Fruit fly (Drosophila melanogaster) whole organism, embryonic: ENCODE results near the gene Hexim.

Source experiments
- CG10267 ChIP-seq: fragments of 200-800 bp; sonication (Bioruptor generic); optimal IDR thresholded peaks from 2 replicates; lab custom pipeline; 2018; ENCODE audit warnings: missing biosample characterization, mild to moderate bottlenecking, missing genetic modification characterization, moderate library complexity
- CG11695 ChIP-seq: fragments of 200-800 bp; sonication (Bioruptor generic); IDR thresholded peaks from 3 replicates; pipeline ENCODE4 v1.3.6; 2022; ENCODE audit warnings: missing biosample characterization, missing genetic modification characterization
- CG11723 ChIP-seq: fragments of 200-800 bp; sonication (Bioruptor generic); optimal IDR thresholded peaks from 2 replicates; lab custom pipeline; 2017; ENCODE audit warnings: missing biosample characterization, mild to moderate bottlenecking, missing genetic modification characterization
- CG12391 ChIP-seq: fragments of 200-800 bp; sonication (Bioruptor generic); optimal IDR thresholded peaks from 3 replicates; lab custom pipeline; 2018; ENCODE audit warnings: missing biosample characterization, mild to moderate bottlenecking, missing genetic modification characterization, moderate library complexity
- CG12769 ChIP-seq: fragments of 200-800 bp; sonication (Bioruptor generic); optimal IDR thresholded peaks from 2 replicates; lab custom pipeline; 2019; ENCODE audit warnings: missing biosample characterization, mild to moderate bottlenecking, missing genetic modification characterization, moderate library complexity
- CG12942 ChIP-seq: fragments of 200-800 bp; sonication (Bioruptor generic); optimal IDR thresholded peaks from 3 replicates; lab custom pipeline; 2016; ENCODE audit warnings: missing biosample characterization, missing genetic modification characterization
- CG1529 ChIP-seq: fragments of 200-800 bp; sonication (Bioruptor generic); optimal IDR thresholded peaks from 3 replicates; lab custom pipeline; 2018; ENCODE audit warnings: missing biosample characterization, missing genetic modification characterization
- CG15479 ChIP-seq: fragments of 200-800 bp; sonication (Bioruptor generic); optimal IDR thresholded peaks from 3 replicates; lab custom pipeline; 2019; ENCODE audit warnings: missing biosample characterization, mild to moderate bottlenecking, missing genetic modification characterization, moderate library complexity
- CG15601 ChIP-seq: fragments of 200-800 bp; sonication (Bioruptor generic); optimal IDR thresholded peaks from 3 replicates; lab custom pipeline; 2019; ENCODE audit warnings: missing biosample characterization, mild to moderate bottlenecking, missing genetic modification characterization, moderate library complexity
- CG17568 ChIP-seq: fragments of 200-800 bp; sonication (Bioruptor generic); optimal IDR thresholded peaks from 2 replicates; lab custom pipeline; 2018; ENCODE audit warnings: missing biosample characterization, mild to moderate bottlenecking, missing genetic modification characterization, moderate library complexity
- CG2202 ChIP-seq: fragments of 200-800 bp; sonication (Bioruptor generic); optimal IDR thresholded peaks from 2 replicates; lab custom pipeline; 2018; ENCODE audit warnings: missing biosample characterization, mild to moderate bottlenecking, missing genetic modification characterization
- CG2678 ChIP-seq: fragments of 200-800 bp; sonication (Bioruptor generic); optimal IDR thresholded peaks from 3 replicates; lab custom pipeline; 2019; ENCODE audit warnings: missing biosample characterization, mild to moderate bottlenecking, missing genetic modification characterization, moderate library complexity
- CG2712 ChIP-seq: fragments of 200-800 bp; optimal IDR thresholded peaks from 3 replicates; lab custom pipeline; 2019; ENCODE audit warnings: missing biosample characterization, mild to moderate bottlenecking, missing genetic modification characterization, moderate library complexity
- CG6791 ChIP-seq: fragments of 200-800 bp; sonication (Bioruptor generic); IDR thresholded peaks from 3 replicates; pipeline ENCODE4 v1.3.6; 2022; ENCODE audit warnings: missing biosample characterization, missing genetic modification characterization; ENCODE audit not compliant: partially characterized antibody
- CG7839 ChIP-seq: fragments of 200-800 bp; sonication (Bioruptor generic); optimal IDR thresholded peaks from 3 replicates; lab custom pipeline; 2018; ENCODE audit warnings: missing biosample characterization, mild to moderate bottlenecking, missing genetic modification characterization, moderate library complexity
- CG9727 ChIP-seq: fragments of 200-800 bp; sonication (Bioruptor generic); optimal IDR thresholded peaks from 3 replicates; lab custom pipeline; 2017; ENCODE audit warnings: missing biosample characterization, mild to moderate bottlenecking, missing genetic modification characterization
- E2f2 ChIP-seq: fragments of 200-800 bp; sonication (Bioruptor generic); IDR thresholded peaks from 2 replicates; pipeline ENCODE4 v1.3.6; 2022; ENCODE audit warnings: missing biosample characterization, missing genetic modification characterization
- Hey ChIP-seq: fragments of 200-800 bp; sonication (Bioruptor generic); optimal IDR thresholded peaks from 3 replicates; lab custom pipeline; 2018; ENCODE audit warnings: missing biosample characterization, mild to moderate bottlenecking, missing genetic modification characterization
- HmgZ ChIP-seq: fragments of 200-800 bp; sonication (Bioruptor generic); optimal IDR thresholded peaks from 2 replicates; lab custom pipeline; 2018; ENCODE audit warnings: missing biosample characterization, mild to moderate bottlenecking, missing genetic modification characterization
- Hsf ChIP-seq: fragments of 200-800 bp; sonication (Bioruptor generic); optimal IDR thresholded peaks from 3 replicates; lab custom pipeline; 2016; ENCODE audit warnings: missing biosample characterization, missing genetic modification characterization
- Lhr ChIP-seq: fragments of 200-800 bp; sonication (Bioruptor generic); optimal IDR thresholded peaks from 3 replicates; lab custom pipeline; 2017; ENCODE audit warnings: mild to moderate bottlenecking, missing biosample characterization, missing genetic modification reagents, missing genetic modification characterization
- Nf-YB ChIP-seq: fragments of 200-800 bp; sonication (Bioruptor generic); optimal IDR thresholded peaks from 3 replicates; lab custom pipeline; 2019; ENCODE audit warnings: missing biosample characterization, mild to moderate bottlenecking, missing genetic modification characterization, moderate library complexity
- Oli ChIP-seq: fragments of 200-800 bp; sonication (Bioruptor generic); optimal IDR thresholded peaks from 2 replicates; lab custom pipeline; 2018; ENCODE audit warnings: missing biosample characterization, mild to moderate bottlenecking, missing genetic modification characterization, moderate library complexity
- Sox102F ChIP-seq: fragments of 200-800 bp; sonication (Bioruptor generic); optimal IDR thresholded peaks from 2 replicates; lab custom pipeline; 2018; ENCODE audit warnings: missing biosample characterization, mild to moderate bottlenecking, missing genetic modification characterization, moderate library complexity
- Xbp1 ChIP-seq: fragments of 200-800 bp; sonication (Bioruptor generic); optimal IDR thresholded peaks from 3 replicates; lab custom pipeline; 2016; ENCODE audit warnings: missing biosample characterization, mild to moderate bottlenecking, missing genetic modification characterization
- bowl ChIP-seq: fragments of 200-800 bp; sonication (Bioruptor generic); IDR thresholded peaks from 2 replicates; pipeline ENCODE4 v1.3.6; 2022; ENCODE audit warnings: missing biosample characterization, missing genetic modification characterization
- cwo ChIP-seq: fragments of 200-800 bp; sonication (Bioruptor generic); optimal IDR thresholded peaks from 3 replicates; lab custom pipeline; 2017; ENCODE audit warnings: missing biosample characterization, missing genetic modification characterization, mild to moderate bottlenecking, moderate library complexity, missing genetic modification reagents
- dati ChIP-seq: fragments of 200-800 bp; sonication (Bioruptor generic); IDR thresholded peaks from 2 replicates; pipeline ENCODE4 v1.3.6; 2022; ENCODE audit warnings: missing biosample characterization, missing genetic modification characterization
- dmrt11E ChIP-seq: fragments of 200-800 bp; sonication (Bioruptor generic); optimal IDR thresholded peaks from 3 replicates; lab custom pipeline; 2018; ENCODE audit warnings: missing biosample characterization, mild to moderate bottlenecking, missing genetic modification characterization, moderate library complexity
- dmrt99B ChIP-seq: fragments of 200-800 bp; sonication (Bioruptor generic); optimal IDR thresholded peaks from 2 replicates; lab custom pipeline; 2018; ENCODE audit warnings: missing biosample characterization, mild to moderate bottlenecking, missing genetic modification characterization, moderate library complexity
- eve ChIP-seq, 2 experiments: fragments of >200 bp; optimal IDR thresholded peaks; 2 replicates each; lab custom pipeline; 2017; ENCODE audit warnings: missing biosample characterization in 2 of 2, missing genetic modification characterization in 2 of 2
- eyg ChIP-seq: fragments of 200-800 bp; sonication (Bioruptor generic); optimal IDR thresholded peaks from 3 replicates; lab custom pipeline; 2016; ENCODE audit warnings: missing biosample characterization, missing genetic modification characterization
- fd64A ChIP-seq: fragments of 200-800 bp; sonication (Bioruptor generic); optimal IDR thresholded peaks from 3 replicates; lab custom pipeline; 2018; ENCODE audit warnings: missing biosample characterization, mild to moderate bottlenecking, missing genetic modification characterization
- gcm ChIP-seq: fragments of 200-800 bp; sonication (Bioruptor generic); optimal IDR thresholded peaks from 2 replicates; lab custom pipeline; 2019; ENCODE audit warnings: missing biosample characterization, mild to moderate bottlenecking, missing genetic modification characterization, moderate library complexity
- gem ChIP-seq: fragments of 200-800 bp; sonication (Bioruptor generic); optimal IDR thresholded peaks from 2 replicates; lab custom pipeline; 2019; ENCODE audit warnings: missing biosample characterization, mild to moderate bottlenecking, missing genetic modification characterization, moderate library complexity
- inv ChIP-seq: fragments of 200-800 bp; sonication (Bioruptor generic); IDR thresholded peaks from 2 replicates; pipeline ENCODE4 v1.3.6; 2022; ENCODE audit warnings: missing biosample characterization, missing genetic modification characterization; ENCODE audit not compliant: partially characterized antibody
- lola ChIP-seq, 3 experiments: fragments of >200 bp in 2 of 3; fragments of 200-800 bp in 1 of 3; sonication (Bioruptor generic) in 1 of 3; optimal IDR thresholded peaks; 2 replicates each; lab custom pipeline; 2017 to 2019; ENCODE audit warnings: missing biosample characterization in 3 of 3, missing genetic modification characterization in 3 of 3, mild to moderate bottlenecking in 1 of 3, moderate library complexity in 1 of 3
- nmo ChIP-seq: fragments of 200-800 bp; sonication (Bioruptor generic); optimal IDR thresholded peaks from 2 replicates; lab custom pipeline; 2018; ENCODE audit warnings: missing biosample characterization, mild to moderate bottlenecking, missing genetic modification characterization, moderate library complexity
- peb ChIP-seq: fragments of 200-800 bp; sonication (Bioruptor generic); IDR thresholded peaks from 2 replicates; pipeline ENCODE4 v1.3.6; 2022; ENCODE audit warnings: missing biosample characterization, missing genetic modification characterization
- pfk ChIP-seq: fragments of 200-800 bp; sonication (Bioruptor generic); optimal IDR thresholded peaks from 2 replicates; lab custom pipeline; 2018; ENCODE audit warnings: missing biosample characterization, mild to moderate bottlenecking, missing genetic modification characterization, moderate library complexity
- phol ChIP-seq: fragments of 200-800 bp; sonication (Bioruptor generic); optimal IDR thresholded peaks from 3 replicates; lab custom pipeline; 2018; ENCODE audit warnings: missing biosample characterization, mild to moderate bottlenecking, missing genetic modification characterization, moderate library complexity
- sc ChIP-seq, 3 experiments: fragments of >200 bp in 2 of 3; fragments of 200-800 bp in 1 of 3; sonication (Bioruptor generic) in 1 of 3; optimal IDR thresholded peaks; 2 replicates in 2 of 3; 3 replicates in 1 of 3; lab custom pipeline; 2017; ENCODE audit warnings: mild to moderate bottlenecking in 1 of 3, missing biosample characterization in 1 of 3, missing genetic modification characterization in 1 of 3, missing genetic modification reagents in 1 of 3
- sens ChIP-seq: fragments of 200-800 bp; sonication (Bioruptor generic); peaks from one replicate; lab custom pipeline; 2016; ENCODE audit warnings: missing biosample characterization, missing genetic modification characterization
- sob ChIP-seq: fragments of 200-800 bp; sonication (Bioruptor generic); IDR thresholded peaks from 2 replicates; pipeline ENCODE4 v1.3.6; 2022; ENCODE audit warnings: missing biosample characterization, missing genetic modification characterization
- tio ChIP-seq: fragments of 200-800 bp; sonication (Bioruptor generic); optimal IDR thresholded peaks from 2 replicates; lab custom pipeline; 2017; ENCODE audit warnings: missing biosample characterization, missing genetic modification characterization, inconsistent platforms
- toy ChIP-seq: fragments of 200-800 bp; sonication (Bioruptor generic); IDR thresholded peaks from 2 replicates; pipeline ENCODE4 v1.3.6; 2022; ENCODE audit warnings: missing biosample characterization, missing genetic modification characterization

The Hexim gene

dm6 chr3R:14691019-14691777 is 32.0 kb downstream of the Hexim start (continued):
- TF ChIP-seq CG12769: no peak
- TF ChIP-seq CG12942 (GFP tag; lab: Kevin White, UChicago): no peak
- TF ChIP-seq CG15479 (GFP tag; lab: Kevin White, UChicago): peak; percentile 28
- peak; percentile 8 for TF ChIP-seq CG2712 (tag; lab: Kevin White, UChicago)
- TF ChIP-seq sob (GFP tag; lab: Robert Waterston, UW): no peak
- TF ChIP-seq peb: no peak
- TF ChIP-seq CG6791 (GFP tag; lab: Robert Waterston, UW): 0 out of 3 replicates have a peak, but pooled peaks have one; percentile 20
- peak; percentile 74 for TF ChIP-seq sens (GFP tag; lab: Kevin White, UChicago)
- peak; percentile 18 for TF ChIP-seq CG1529 (GFP tag; lab: Kevin White, UChicago)
- no peak for TF ChIP-seq CG2202 (tag; lab: Kevin White, UChicago)
- no peak for TF ChIP-seq Lhr
- peak; percentile 28 for TF ChIP-seq tio (GFP tag; lab: Kevin White, UChicago)
- peak in 1 of 2 experiments; percentile 28 for TF ChIP-seq eve (GFP tag; optimal IDR thresholded peaks at IDR 0.05; lab: Kevin White, UChicago)
- TF ChIP-seq CG12391 (tag; lab: Kevin White, UChicago): peak; percentile 18
- TF ChIP-seq dmrt11E (tag; lab: Kevin White, UChicago): peak; percentile 52
- no peak for TF ChIP-seq gcm (GFP tag; lab: Kevin White, UChicago)
- TF ChIP-seq CG11695 (GFP tag; lab: Robert Waterston, UW): no peak
- TF ChIP-seq CG9727: peak; percentile 19
- no peak for TF ChIP-seq sc (optimal IDR thresholded peaks at IDR 0.05; lab: Kevin White, UChicago)
- peak; percentile 9 for TF ChIP-seq sc (GFP tag; optimal IDR thresholded peaks at IDR 0.05; lab: Kevin White, UChicago)
- peak in 1 of 3 experiments; percentile 29 for TF ChIP-seq lola (GFP tag; optimal IDR thresholded peaks at IDR 0.05; lab: Kevin White, UChicago)
- TF ChIP-seq CG7839 (tag; lab: Kevin White, UChicago): peak; percentile 3
- peak; percentile 0 for TF ChIP-seq dmrt99B (tag; lab: Kevin White, UChicago)
- TF ChIP-seq CG15601: peak; percentile 17
- peak; percentile 0 for TF ChIP-seq Xbp1
- TF ChIP-seq nmo (GFP tag; lab: Kevin White, UChicago): peak; percentile 36
- TF ChIP-seq gem (tag; lab: Kevin White, UChicago): peak; percentile 47
- TF ChIP-seq E2f2 (GFP tag; lab: Robert Waterston, UW): no peak
- peak; percentile 15 for TF ChIP-seq Sox102F (GFP tag; lab: Kevin White, UChicago)
- TF ChIP-seq phol: peak; percentile 36
- TF ChIP-seq Oli: peak; percentile 15

dm6 chr3R:14692230-14692970 is 33.2 kb downstream of the Hexim start:
- TF ChIP-seq Hey (no peak), CG10267 (tag; lab: Kevin White, UChicago) (peak; percentile 71), eyg (GFP tag; lab: Kevin White, UChicago) (no peak), CG15479 (GFP tag; lab: Kevin White, UChicago) (no peak), cwo (no peak), Hsf (GFP tag; lab: Kevin White, UChicago) (peak; percentile 60), CG2678 (tag; lab: Kevin White, UChicago) (peak; percentile 71), pfk (GFP tag; lab: Kevin White, UChicago) (no peak), CG11723 (peak; percentile 44), bowl (GFP tag; lab: Robert Waterston, UW) (no peak), toy (GFP tag; lab: Robert Waterston, UW) (no peak), Nf-YB (GFP tag; lab: Kevin White, UChicago) (peak; percentile 31), fd64A (GFP tag; lab: Kevin White, UChicago) (peak; percentile 59), CG17568 (peak; percentile 32), inv (GFP tag; lab: Robert Waterston, UW) (no peak), dati (GFP tag; lab: Robert Waterston, UW) (no peak), phol (peak; percentile 82), HmgZ (no peak)
